Worm (Caenorhabditis elegans) whole organism, L1 larva: ENCODE measurements around the gene Y37D8A.4.

Source experiments
- C04F5.9 ChIP-seq: sonication (generic microtip); optimal IDR thresholded peaks from 2 replicates; lab custom pipeline; 2016; ENCODE audit warnings: missing genetic modification characterization, missing compliant biosample characterization
- C16A3.4 ChIP-seq: fragments of 150-350 bp; optimal IDR thresholded peaks from 2 replicates; lab custom pipeline; 2014; ENCODE audit warnings: missing biosample characterization, missing genetic modification characterization
- C34B4.2 ChIP-seq: sonication (generic microtip); optimal IDR thresholded peaks from 2 replicates; lab custom pipeline; 2017; ENCODE audit warnings: mild to moderate bottlenecking, missing genetic modification characterization, missing compliant biosample characterization
- Y116A8C.19 ChIP-seq: sonication (generic microtip); optimal IDR thresholded peaks from 2 replicates; lab custom pipeline; 2016; ENCODE audit warnings: missing compliant biosample characterization, missing genetic modification characterization, borderline replicate concordance
- aha-1 ChIP-seq: fragments of 150-350 bp; optimal IDR thresholded peaks from 2 replicates; lab custom pipeline; 2014; ENCODE audit warnings: missing biosample characterization, missing genetic modification characterization
- aly-2 ChIP-seq: fragments of 150-350 bp; optimal IDR thresholded peaks from 2 replicates; lab custom pipeline; 2014; ENCODE audit warnings: missing biosample characterization, missing genetic modification characterization
- ceh-90 ChIP-seq: sonication (generic microtip); optimal IDR thresholded peaks from 2 replicates; lab custom pipeline; 2016; ENCODE audit warnings: missing genetic modification characterization, missing compliant biosample characterization
- dpl-1 ChIP-seq, 3 experiments: fragments of 150-350 bp in 2 of 3; sonication (generic microtip) in 1 of 3; optimal IDR thresholded peaks; 2 replicates each; lab custom pipeline; 2014 to 2017; ENCODE audit warnings: missing biosample characterization in 3 of 3, missing genetic modification characterization in 3 of 3, missing genetic modification reagents in 3 of 3
- efl-1 ChIP-seq, 4 experiments: fragments of 150-350 bp; optimal IDR thresholded peaks in 3 of 4; peaks in 1 of 4; 1 replicate in 1 of 4; 2 replicates in 3 of 4; lab custom pipeline; 2014; ENCODE audit warnings: missing biosample characterization in 2 of 4, missing genetic modification characterization in 2 of 4, missing genetic modification reagents in 2 of 4
- efl-3 ChIP-seq: fragments of 200-800 bp; sonication (Bioruptor generic); optimal IDR thresholded peaks from 2 replicates; lab custom pipeline; 2018; ENCODE audit warnings: mild to moderate bottlenecking, missing genetic modification characterization, missing compliant biosample characterization
- egl-13 ChIP-seq: sonication (generic microtip); optimal IDR thresholded peaks from 2 replicates; lab custom pipeline; 2016; ENCODE audit warnings: missing genotype, missing genetic modification reagents, missing genetic modification characterization, missing compliant biosample characterization
- egl-27 ChIP-seq, 2 experiments: fragments of 150-350 bp in 1 of 2; sonication (generic microtip); optimal IDR thresholded peaks; 3 replicates each; lab custom pipeline; 2017 to 2018; ENCODE audit warnings: missing biosample characterization in 2 of 2, missing genetic modification characterization in 2 of 2, missing genetic modification reagents in 2 of 2
- elt-2 ChIP-seq: sonication (generic microtip); optimal IDR thresholded peaks from 2 replicates; lab custom pipeline; 2016; ENCODE audit warnings: missing genetic modification characterization, mild to moderate bottlenecking, inconsistent platforms, missing compliant biosample characterization, missing genetic modification reagents
- fkh-8 ChIP-seq: sonication (generic microtip); optimal IDR thresholded peaks from 2 replicates; lab custom pipeline; 2016; ENCODE audit warnings: mild to moderate bottlenecking, missing genetic modification characterization, missing compliant biosample characterization
- fos-1 ChIP-seq: fragments of 150-350 bp; optimal IDR thresholded peaks from 2 replicates; lab custom pipeline; 2014; ENCODE audit warnings: missing biosample characterization, missing genetic modification characterization
- hlh-17 ChIP-seq: fragments of 200-800 bp; sonication (Bioruptor generic); optimal IDR thresholded peaks from 2 replicates; lab custom pipeline; 2018; ENCODE audit warnings: missing genetic modification characterization, mild to moderate bottlenecking, missing compliant biosample characterization, moderate library complexity, borderline replicate concordance
- hlh-4 ChIP-seq: sonication (generic microtip); optimal IDR thresholded peaks from 2 replicates; lab custom pipeline; 2016; ENCODE audit warnings: mild to moderate bottlenecking, missing genetic modification characterization, missing compliant biosample characterization
- lin-14 ChIP-seq: fragments of 200-800 bp; sonication (Bioruptor generic); optimal IDR thresholded peaks from 2 replicates; lab custom pipeline; 2018; ENCODE audit warnings: mild to moderate bottlenecking, missing genetic modification characterization, moderate library complexity, missing compliant biosample characterization
- lin-35 ChIP-seq, 2 experiments: fragments of 150-350 bp; optimal IDR thresholded peaks; 2 replicates each; lab custom pipeline; 2014; ENCODE audit warnings: missing biosample characterization in 2 of 2, missing genetic modification characterization in 2 of 2, missing genetic modification reagents in 2 of 2
- lir-3 ChIP-seq: sonication (generic microtip); optimal IDR thresholded peaks from 2 replicates; lab custom pipeline; 2016; ENCODE audit warnings: mild to moderate bottlenecking, missing genetic modification characterization, moderate library complexity, missing compliant biosample characterization; ENCODE audit not compliant: poor library complexity
- lsy-2 ChIP-seq, 2 experiments: fragments of 150-350 bp; optimal IDR thresholded peaks; 2 replicates each; lab custom pipeline; 2014; ENCODE audit warnings: missing biosample characterization in 2 of 2, missing genetic modification characterization in 2 of 2
- mab-9 ChIP-seq: fragments of 200-800 bp; sonication (Bioruptor generic); IDR thresholded peaks from 2 replicates; pipeline ENCODE4 v1.3.6; 2022; ENCODE audit warnings: missing genetic modification reagents, missing genetic modification characterization, missing compliant biosample characterization
- mef-2 ChIP-seq: fragments of 150-350 bp; optimal IDR thresholded peaks from 2 replicates; lab custom pipeline; 2014; ENCODE audit warnings: missing biosample characterization, missing genetic modification characterization
- nhr-11 ChIP-seq: fragments of 150-350 bp; optimal IDR thresholded peaks from 2 replicates; lab custom pipeline; 2014; ENCODE audit warnings: missing biosample characterization, missing genetic modification characterization
- nhr-20 ChIP-seq: sonication (generic microtip); optimal IDR thresholded peaks from 2 replicates; lab custom pipeline; 2016; ENCODE audit warnings: mild to moderate bottlenecking, missing genetic modification characterization, missing compliant biosample characterization
- nhr-28 ChIP-seq: fragments of 150-350 bp; optimal IDR thresholded peaks from 2 replicates; lab custom pipeline; 2014; ENCODE audit warnings: missing biosample characterization, missing genetic modification characterization
- nhr-76 ChIP-seq: sonication (generic microtip); optimal IDR thresholded peaks from 2 replicates; lab custom pipeline; 2017; ENCODE audit warnings: missing biosample characterization, missing genetic modification characterization
- nhr-77 ChIP-seq: fragments of 150-350 bp; optimal IDR thresholded peaks from 2 replicates; lab custom pipeline; 2014; ENCODE audit warnings: missing biosample characterization, missing genetic modification characterization
- nhr-85 ChIP-seq: sonication (generic microtip); peaks from one replicate; lab custom pipeline; 2016; ENCODE audit warnings: missing genetic modification characterization, inconsistent platforms, missing compliant biosample characterization
- pax-3 ChIP-seq: fragments of 200-800 bp; sonication (Bioruptor generic); optimal IDR thresholded peaks from 2 replicates; lab custom pipeline; 2018; ENCODE audit warnings: mild to moderate bottlenecking, missing genetic modification characterization, moderate library complexity, missing compliant biosample characterization
- pqm-1 ChIP-seq: sonication (generic microtip); optimal IDR thresholded peaks from 3 replicates; lab custom pipeline; 2017; ENCODE audit warnings: missing biosample characterization, missing genetic modification characterization
- rnt-1 ChIP-seq: sonication (generic microtip); optimal IDR thresholded peaks from 2 replicates; lab custom pipeline; 2016; ENCODE audit warnings: mild to moderate bottlenecking, missing genetic modification characterization, moderate library complexity, missing compliant biosample characterization
- skn-1 ChIP-seq: fragments of 150-350 bp; optimal IDR thresholded peaks from 2 replicates; lab custom pipeline; 2014; ENCODE audit warnings: missing biosample characterization, missing genetic modification characterization
- snpc-4 ChIP-seq: fragments of 150-350 bp; optimal IDR thresholded peaks from 2 replicates; lab custom pipeline; 2014; ENCODE audit warnings: missing biosample characterization, missing genetic modification characterization
- sptf-1 ChIP-seq: fragments of 150-350 bp; optimal IDR thresholded peaks from 2 replicates; lab custom pipeline; 2014; ENCODE audit warnings: missing biosample characterization, missing genetic modification characterization
- sup-37 ChIP-seq: fragments of 200-800 bp; sonication (Bioruptor generic); optimal IDR thresholded peaks from 2 replicates; lab custom pipeline; 2018; ENCODE audit warnings: mild to moderate bottlenecking, missing genetic modification characterization, missing compliant biosample characterization
- tbx-2 ChIP-seq: sonication (generic microtip); optimal IDR thresholded peaks from 2 replicates; lab custom pipeline; 2016; ENCODE audit warnings: missing genetic modification characterization, missing compliant biosample characterization
- tlp-1 ChIP-seq: fragments of 150-350 bp; optimal IDR thresholded peaks from 2 replicates; lab custom pipeline; 2014; ENCODE audit warnings: missing biosample characterization, missing genetic modification characterization
- unc-30 ChIP-seq: sonication (generic microtip); optimal IDR thresholded peaks from 2 replicates; lab custom pipeline; 2017; ENCODE audit warnings: missing biosample characterization, missing genetic modification characterization
- unc-62 ChIP-seq: fragments of 150-350 bp; optimal IDR thresholded peaks from 2 replicates; lab custom pipeline; 2014; ENCODE audit warnings: missing biosample characterization, missing genetic modification reagents, missing genetic modification characterization
- unc-86 ChIP-seq: sonication (generic microtip); optimal IDR thresholded peaks from 2 replicates; lab custom pipeline; 2016; ENCODE audit warnings: missing genetic modification characterization, missing compliant biosample characterization
- unc-98 ChIP-seq: fragments of 200-800 bp; sonication (Bioruptor generic); IDR thresholded peaks from 2 replicates; pipeline ENCODE4 v1.3.6; 2022; ENCODE audit warnings: missing genetic modification characterization, missing compliant biosample characterization
- vab-15 ChIP-seq: sonication (generic microtip); optimal IDR thresholded peaks from 2 replicates; lab custom pipeline; 2017; ENCODE audit warnings: missing genotype, mild to moderate bottlenecking, missing genetic modification characterization, missing compliant biosample characterization
- zag-1 ChIP-seq: fragments of 150-350 bp; optimal IDR thresholded peaks from 2 replicates; lab custom pipeline; 2014; ENCODE audit warnings: missing biosample characterization, missing genetic modification characterization
- zip-4 ChIP-seq: fragments of 200-800 bp; sonication (Bioruptor generic); optimal IDR thresholded peaks from 2 replicates; lab custom pipeline; 2018; ENCODE audit warnings: mild to moderate bottlenecking, missing genetic modification characterization, moderate library complexity, missing compliant biosample characterization
- ztf-4 ChIP-seq: fragments of 150-350 bp; optimal IDR thresholded peaks from 2 replicates; lab custom pipeline; 2014; ENCODE audit warnings: missing biosample characterization, missing genetic modification characterization

The Y37D8A.4 gene

ce11 chrIII:12831696-12832095, 7.1 kb downstream of the Y37D8A.4 start:
- TF ChIP-seq zip-4 (GFP tag; lab: Kevin White, UChicago) (no peak), elt-2 (tag; lab: Kevin White, UChicago) (peak; percentile 43), unc-30 (tag; lab: Kevin White, UChicago) (no peak), C16A3.4 (no peak)

DNA sequence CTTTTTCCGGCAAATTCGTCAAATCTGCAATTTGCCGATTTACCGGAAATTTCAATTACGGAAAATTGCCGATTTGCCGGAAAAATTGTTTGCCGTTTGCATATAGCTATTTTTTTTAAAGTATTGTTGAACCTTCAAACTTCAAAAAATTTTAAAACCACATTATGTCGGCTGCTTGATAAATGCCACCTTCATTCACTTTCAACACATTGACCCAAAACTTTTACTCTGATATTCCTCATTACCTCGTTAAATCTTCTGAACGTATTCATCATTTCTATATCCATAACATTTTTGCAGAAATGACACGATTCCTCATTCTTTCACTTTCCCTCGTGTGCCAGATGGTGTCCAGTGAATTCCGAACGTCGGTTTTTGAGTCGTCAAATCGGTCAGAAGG, 9.7 kb downstream of the Y37D8A.4 start, which contains the start of gene Y37D8A.3:
Gene Y37D8A.3 (plus strand): TSS at position 301 of the 400 bp plus-strand sequence.
- TF ChIP-seq zip-4 (GFP tag; lab: Kevin White, UChicago) (no peak), unc-86 (tag; lab: Kevin White, UChicago) (no peak), nhr-11 (tag; lab: Kevin White, UChicago) (no peak), egl-27 (tag; optimal IDR thresholded peaks at IDR 0.05; lab: Kevin White, UChicago) (no peak), nhr-85 (tag; lab: Kevin White, UChicago) (no peak), tlp-1 (tag; lab: Kevin White, UChicago) (no peak), nhr-76 (no peak), ceh-90 (tag; lab: Kevin White, UChicago) (no peak), snpc-4 (tag; lab: Kevin White, UChicago) (no peak), mab-9 (no peak), hlh-4 (tag; lab: Kevin White, UChicago) (no peak), fkh-8 (tag; lab: Kevin White, UChicago) (no peak), C04F5.9 (no peak), skn-1 (tag; lab: Kevin White, UChicago) (no peak), ztf-4 (tag; lab: Kevin White, UChicago) (no peak), rnt-1 (no peak)

ce11 chrIII:12822608-12823261, 16.0 kb downstream of the Y37D8A.4 start:
- TF ChIP-seq efl-1 (optimal IDR thresholded peaks at IDR 0.05; lab: Kevin White, UChicago) = no peak
- peak in 1 of 2 experiments; percentile 47 for TF ChIP-seq efl-1 (GFP tag; optimal IDR thresholded peaks at IDR 0.05 in 1 of 2; lab: Kevin White, UChicago)
- no peak for TF ChIP-seq unc-86 (tag; lab: Kevin White, UChicago)
- TF ChIP-seq, all 84 proteins: peak for 1

DNA sequence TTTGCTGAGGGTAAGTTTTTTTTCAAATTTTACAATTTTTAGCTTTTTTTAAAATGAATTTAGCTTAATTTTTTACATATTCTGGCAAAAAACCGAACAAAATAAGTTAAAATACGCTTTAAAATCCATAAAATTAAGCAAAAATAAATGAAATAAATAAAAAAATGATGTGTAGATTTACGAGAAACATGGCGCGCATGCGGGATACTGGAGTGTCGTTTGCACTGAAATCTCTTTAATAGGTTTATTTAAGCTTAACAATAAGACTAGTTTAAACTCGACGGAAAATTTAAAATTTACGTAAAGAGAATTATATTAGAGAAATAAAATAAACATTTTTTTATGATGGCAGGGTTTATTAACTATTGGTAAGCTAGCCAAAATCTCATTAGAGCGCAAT, 17.4 kb downstream of the Y37D8A.4 start:
- TF ChIP-seq aly-2 (tag; lab: Kevin White, UChicago) = no peak
- TF ChIP-seq fos-1 = no peak
- TF ChIP-seq pqm-1 (tag; lab: Kevin White, UChicago) = no peak
- TF ChIP-seq unc-62 (GFP tag; lab: Kevin White, UChicago) = no peak
- no peak for TF ChIP-seq vab-15
- no peak for TF ChIP-seq mab-9
- no peak for TF ChIP-seq pax-3 (tag; lab: Kevin White, UChicago)
- TF ChIP-seq lin-14 = no peak
- TF ChIP-seq nhr-28 = no peak
- TF ChIP-seq zag-1 = no peak
- TF ChIP-seq lsy-2 (tag; optimal IDR thresholded peaks at IDR 0.05; lab: Kevin White, UChicago) = peak in 1 of 2 experiments; percentile 56
- no peak for TF ChIP-seq unc-98 (GFP tag; lab: Robert Waterston, UW)
- TF ChIP-seq egl-13 (tag; lab: Kevin White, UChicago) = no peak
- peak in 1 of 3 experiments; percentile 58 for TF ChIP-seq dpl-1 (GFP tag; optimal IDR thresholded peaks at IDR 0.05; lab: Kevin White, UChicago)
- no peak for TF ChIP-seq Y116A8C.19 (tag; lab: Kevin White, UChicago)
- TF ChIP-seq lir-3 = no peak
- TF ChIP-seq sptf-1 (tag; lab: Kevin White, UChicago) = no peak
- TF ChIP-seq C34B4.2 (tag; lab: Kevin White, UChicago) = no peak
- peak in 1 of 2 experiments; percentile 17 for TF ChIP-seq lin-35 (GFP tag; optimal IDR thresholded peaks at IDR 0.05; lab: Kevin White, UChicago)
- TF ChIP-seq hlh-17 (GFP tag; lab: Kevin White, UChicago) = no peak
- no peak for TF ChIP-seq nhr-77 (tag; lab: Kevin White, UChicago)
- no peak for TF ChIP-seq aha-1
- no peak for TF ChIP-seq mef-2
- TF ChIP-seq efl-1 (optimal IDR thresholded peaks at IDR 0.05; lab: Kevin White, UChicago) = peak; percentile 19 to 25
- TF ChIP-seq efl-1 (GFP tag; optimal IDR thresholded peaks at IDR 0.05 in 1 of 2; lab: Kevin White, UChicago) = peak in 1 of 2 experiments; percentile 18
- TF ChIP-seq elt-2 (tag; lab: Kevin White, UChicago) = no peak
- no peak for TF ChIP-seq egl-27 (tag; optimal IDR thresholded peaks at IDR 0.05; lab: Kevin White, UChicago)
- TF ChIP-seq efl-3 (GFP tag; lab: Kevin White, UChicago) = no peak
- no peak for TF ChIP-seq sup-37 (GFP tag; lab: Kevin White, UChicago)
- TF ChIP-seq nhr-20 (tag; lab: Kevin White, UChicago) = no peak
- TF ChIP-seq tbx-2 = no peak
